Fruit fly (Drosophila melanogaster) whole organism, wandering third instar larva: ENCODE results near the gene Syp.

ENCODE experiments used
- Abd-B ChIP-seq: fragments of >200 bp; optimal IDR thresholded peaks from 2 replicates; lab custom pipeline; 2017; ENCODE audit warnings: missing biosample characterization, missing genetic modification characterization
- CG32264 ChIP-seq: fragments of 200-800 bp; sonication (Bioruptor generic); optimal IDR thresholded peaks from 2 replicates; lab custom pipeline; 2016; ENCODE audit warnings: missing biosample characterization, missing genetic modification characterization
- CG9705 ChIP-seq: fragments of 200-800 bp; sonication (Bioruptor generic); optimal IDR thresholded peaks from 2 replicates; lab custom pipeline; 2018; ENCODE audit warnings: missing biosample characterization, mild to moderate bottlenecking, missing genetic modification characterization
- CrebA ChIP-seq: fragments of 200-800 bp; sonication (Bioruptor generic); optimal IDR thresholded peaks from 2 replicates; lab custom pipeline; 2016; ENCODE audit warnings: missing biosample characterization, mild to moderate bottlenecking, missing genetic modification characterization, borderline replicate concordance
- Dfd ChIP-seq: fragments of >200 bp; optimal IDR thresholded peaks from 2 replicates; lab custom pipeline; 2017; ENCODE audit warnings: missing biosample characterization, missing genetic modification characterization
- Dif ChIP-seq: fragments of 200-275, 200-300 bp; sonication (Bioruptor generic); optimal IDR thresholded peaks from 2 replicates; lab custom pipeline; 2018; ENCODE audit warnings: missing biosample characterization, missing genetic modification characterization; ENCODE audit not compliant: partially characterized antibody
- GATAd ChIP-seq: sonication (Bioruptor generic); optimal IDR thresholded peaks from 2 replicates; lab custom pipeline; 2016; ENCODE audit warnings: missing biosample characterization, missing genetic modification characterization
- HLH106 ChIP-seq: fragments of 200-800 bp; optimal IDR thresholded peaks from 3 replicates; lab custom pipeline; 2019; ENCODE audit warnings: missing biosample characterization, mild to moderate bottlenecking, missing genetic modification characterization, moderate library complexity
- Hnf4 ChIP-seq: fragments of 200-800 bp; sonication (Bioruptor generic); optimal IDR thresholded peaks from 2 replicates; lab custom pipeline; 2016; ENCODE audit warnings: missing biosample characterization, mild to moderate bottlenecking, missing genetic modification characterization
- Hr78 ChIP-seq: fragments of >200 bp; optimal IDR thresholded peaks from 2 replicates; lab custom pipeline; 2017; ENCODE audit warnings: missing biosample characterization, missing genetic modification characterization
- Hr83 ChIP-seq: fragments of 200-300 bp; sonication (Bioruptor generic); optimal IDR thresholded peaks from 2 replicates; lab custom pipeline; 2016; ENCODE audit warnings: missing biosample characterization, mild to moderate bottlenecking, missing genetic modification characterization, moderate library complexity; ENCODE audit not compliant: poor library complexity, severe bottlenecking
- Jra ChIP-seq: sonication (Bioruptor generic); optimal IDR thresholded peaks from 2 replicates; lab custom pipeline; 2016; ENCODE audit warnings: missing biosample characterization, missing genetic modification characterization
- Mio ChIP-seq: sonication (Bioruptor generic); optimal IDR thresholded peaks from 2 replicates; lab custom pipeline; 2016; ENCODE audit warnings: missing biosample characterization, missing genetic modification characterization
- Myc ChIP-seq: fragments of >200 bp; optimal IDR thresholded peaks from 2 replicates; lab custom pipeline; 2017
- N ChIP-seq: fragments of >200 bp; optimal IDR thresholded peaks from 2 replicates; lab custom pipeline; 2018; ENCODE audit warnings: missing biosample characterization, missing external identifiers, missing genetic modification characterization
- OdsH ChIP-seq: fragments of 200-800 bp; sonication (Bioruptor generic); optimal IDR thresholded peaks from 2 replicates; lab custom pipeline; 2016; ENCODE audit warnings: missing biosample characterization, mild to moderate bottlenecking, missing genetic modification characterization
- Rel ChIP-seq, 2 experiments: fragments of 200-800 bp; sonication (Bioruptor generic) in 1 of 2; optimal IDR thresholded peaks; 2 replicates in 1 of 2; 3 replicates in 1 of 2; lab custom pipeline; 2016 to 2019; ENCODE audit warnings: mild to moderate bottlenecking in 2 of 2, missing biosample characterization in 2 of 2, missing genetic modification characterization in 2 of 2, moderate library complexity in 1 of 2
- Sp1 ChIP-seq: fragments of 200-800 bp; sonication (Bioruptor generic); optimal IDR thresholded peaks from 3 replicates; lab custom pipeline; 2019; ENCODE audit warnings: missing biosample characterization, mild to moderate bottlenecking, missing genetic modification characterization, moderate library complexity
- Vsx2 ChIP-seq: fragments of 200-300, 225-300 bp; sonication (Bioruptor generic); optimal IDR thresholded peaks from 2 replicates; lab custom pipeline; 2018; ENCODE audit warnings: missing biosample characterization, missing genetic modification characterization; ENCODE audit not compliant: partially characterized antibody
- br ChIP-seq: fragments of 200-800 bp; sonication (Bioruptor generic); optimal IDR thresholded peaks from 2 replicates; lab custom pipeline; 2016; ENCODE audit warnings: missing biosample characterization, missing genetic modification characterization
- brk ChIP-seq: fragments of 200-800 bp; sonication (Bioruptor generic); optimal IDR thresholded peaks from 2 replicates; lab custom pipeline; 2016; ENCODE audit warnings: missing biosample characterization, mild to moderate bottlenecking, missing genetic modification characterization
- dl ChIP-seq, 2 experiments: fragments of 175-275, 200-275 bp in 1 of 2; fragments of 200-275 bp in 1 of 2; sonication (Bioruptor generic); optimal IDR thresholded peaks; lab custom pipeline; 2018; ENCODE audit warnings: mild to moderate bottlenecking in 2 of 2, missing biosample characterization in 2 of 2, missing genetic modification characterization in 2 of 2, moderate library complexity in 2 of 2; ENCODE audit not compliant: partially characterized antibody in 2 of 2, insufficient read depth in 1 of 2
- dmrt93B ChIP-seq: fragments of 200-800 bp; sonication (Bioruptor generic); optimal IDR thresholded peaks from 2 replicates; lab custom pipeline; 2018; ENCODE audit warnings: missing biosample characterization, mild to moderate bottlenecking, missing genetic modification characterization
- dsf ChIP-seq: sonication (Bioruptor generic); optimal IDR thresholded peaks from 2 replicates; lab custom pipeline; 2016; ENCODE audit warnings: missing biosample characterization, missing genetic modification characterization, borderline replicate concordance
- ey ChIP-seq: fragments of 200-800 bp; sonication (Bioruptor generic); optimal IDR thresholded peaks from 2 replicates; lab custom pipeline; 2016; ENCODE audit warnings: missing biosample characterization, missing genetic modification characterization
- foxo ChIP-seq, 2 experiments: fragments of 200-800 bp; sonication (Bioruptor generic); optimal IDR thresholded peaks; 2 replicates in 1 of 2; 3 replicates in 1 of 2; lab custom pipeline; 2016 to 2017; ENCODE audit warnings: missing biosample characterization in 2 of 2, missing genetic modification characterization in 2 of 2
- fru ChIP-seq: fragments of 200-800 bp; sonication (Bioruptor generic); optimal IDR thresholded peaks from 3 replicates; lab custom pipeline; 2016; ENCODE audit warnings: missing biosample characterization, mild to moderate bottlenecking, missing genetic modification characterization
- h ChIP-seq: fragments of 200-800 bp; sonication (Bioruptor generic); optimal IDR thresholded peaks from 3 replicates; lab custom pipeline; 2016; ENCODE audit warnings: missing biosample characterization, mild to moderate bottlenecking, missing genetic modification characterization
- jim ChIP-seq: fragments of 175-275, 200-325 bp; sonication (Bioruptor generic); optimal IDR thresholded peaks from 2 replicates; lab custom pipeline; 2016; ENCODE audit warnings: missing biosample characterization, mild to moderate bottlenecking, missing genetic modification characterization
- lola ChIP-seq: fragments of >200 bp; optimal IDR thresholded peaks from 2 replicates; lab custom pipeline; 2017; ENCODE audit warnings: missing biosample characterization, missing genetic modification characterization
- pan ChIP-seq: fragments of >200 bp; optimal IDR thresholded peaks from 2 replicates; lab custom pipeline; 2017
- psq ChIP-seq: fragments of 200-800 bp; sonication (Bioruptor generic); optimal IDR thresholded peaks from 3 replicates; lab custom pipeline; 2017; ENCODE audit warnings: missing biosample characterization, mild to moderate bottlenecking, missing genetic modification characterization, moderate library complexity
- rgr ChIP-seq: fragments of 200-800 bp; sonication (Bioruptor generic); optimal IDR thresholded peaks from 3 replicates; lab custom pipeline; 2016; ENCODE audit warnings: missing biosample characterization, mild to moderate bottlenecking, missing genetic modification characterization
- sage ChIP-seq: fragments of 200-800 bp; sonication (Bioruptor generic); optimal IDR thresholded peaks from 2 replicates; lab custom pipeline; 2016; ENCODE audit warnings: missing biosample characterization, mild to moderate bottlenecking, missing genetic modification characterization
- sv ChIP-seq: fragments of 200-800 bp; sonication (Bioruptor generic); optimal IDR thresholded peaks from 3 replicates; lab custom pipeline; 2016; ENCODE audit warnings: missing biosample characterization, missing genetic modification characterization
- tai ChIP-seq: sonication (Bioruptor generic); optimal IDR thresholded peaks from 2 replicates; lab custom pipeline; 2016; ENCODE audit warnings: missing biosample characterization, missing genetic modification characterization
- usp ChIP-seq: fragments of >200 bp; optimal IDR thresholded peaks from 2 replicates; lab custom pipeline; 2017; ENCODE audit warnings: missing biosample characterization, missing genetic modification characterization
- woc ChIP-seq: sonication (Bioruptor generic); optimal IDR thresholded peaks from 2 replicates; lab custom pipeline; 2016; ENCODE audit warnings: missing biosample characterization, mild to moderate bottlenecking, missing genetic modification characterization

Gene Syp

dm6 chr3R:20783714-20784435 lies 27.3 kb downstream of the Syp start:
- no peak for TF ChIP-seq lola (GFP tag; lab: Kevin White, UChicago)
- TF ChIP-seq pan (lab: Kevin White, UChicago) = no peak
- peak; percentile 56 for TF ChIP-seq Hnf4 (GFP tag; lab: Kevin White, UChicago)
- peak; percentile 8 for TF ChIP-seq woc (GFP tag; lab: Kevin White, UChicago)
- peak; percentile 24 for TF ChIP-seq Rel (GFP tag; optimal IDR thresholded peaks at IDR 0.05; lab: Kevin White, UChicago)
- TF ChIP-seq Rel (tag; optimal IDR thresholded peaks at IDR 0.05; lab: Kevin White, UChicago) = peak; percentile 72
- TF ChIP-seq sage (GFP tag; lab: Kevin White, UChicago) = peak; percentile 43
- TF ChIP-seq rgr (GFP tag; lab: Kevin White, UChicago) = peak; percentile 65
- peak; percentile 77 for TF ChIP-seq CrebA
- peak; percentile 65 for TF ChIP-seq fru (GFP tag; lab: Kevin White, UChicago)
- TF ChIP-seq CG32264 (GFP tag; lab: Kevin White, UChicago) = peak; percentile 27
- no peak for TF ChIP-seq HLH106 (tag; lab: Kevin White, UChicago)
- no peak for TF ChIP-seq CG9705 (GFP tag; lab: Kevin White, UChicago)
- TF ChIP-seq Mio (GFP tag; lab: Kevin White, UChicago) = no peak
- peak; percentile 81 for TF ChIP-seq Hr83 (GFP tag; lab: Kevin White, UChicago)
- TF ChIP-seq Abd-B (GFP tag; lab: Kevin White, UChicago) = peak; percentile 72
- TF ChIP-seq usp (GFP tag; lab: Kevin White, UChicago) = no peak
- peak; percentile 5 to 73 for TF ChIP-seq foxo (GFP tag; optimal IDR thresholded peaks at IDR 0.05; lab: Kevin White, UChicago)
- TF ChIP-seq psq (GFP tag; lab: Kevin White, UChicago) = peak; percentile 93
- TF ChIP-seq dmrt93B (GFP tag; lab: Kevin White, UChicago) = no peak
- no peak for TF ChIP-seq Dfd (GFP tag; lab: Kevin White, UChicago)
- TF ChIP-seq GATAd (GFP tag; lab: Kevin White, UChicago) = peak; percentile 27
- no peak for TF ChIP-seq Myc (lab: Kevin White, UChicago)
- peak; percentile 52 for TF ChIP-seq Sp1
- peak; percentile 67 for TF ChIP-seq h (GFP tag; lab: Kevin White, UChicago)
- peak; percentile 44 for TF ChIP-seq Jra (GFP tag; lab: Kevin White, UChicago)
- TF ChIP-seq br (GFP tag; lab: Kevin White, UChicago) = peak; percentile 52
- peak; percentile 65 for TF ChIP-seq Hr78 (GFP tag; lab: Kevin White, UChicago)
- no peak for TF ChIP-seq dsf (GFP tag; lab: Kevin White, UChicago)
- TF ChIP-seq brk (GFP tag; lab: Kevin White, UChicago) = no peak
- TF ChIP-seq sv = no peak
- TF ChIP-seq Dif (GFP tag; lab: Kevin White, UChicago) = peak; percentile 68
- TF ChIP-seq Vsx2 = peak; percentile 15
- peak; percentile 32 for TF ChIP-seq ey (GFP tag; lab: Kevin White, UChicago)
- peak in 1 of 2 experiments; percentile 35 for TF ChIP-seq dl (GFP tag; optimal IDR thresholded peaks at IDR 0.05; lab: Kevin White, UChicago; ENCODE audit: insufficient read depth in 1 of 2, partially characterized antibody in 2 of 2)
- TF ChIP-seq N (GFP tag; lab: Kevin White, UChicago) = peak; percentile 86
- peak; percentile 43 for TF ChIP-seq jim (GFP tag; lab: Kevin White, UChicago)
- TF ChIP-seq OdsH (GFP tag; lab: Kevin White, UChicago) = peak; percentile 53
- peak; percentile 20 for TF ChIP-seq tai (GFP tag; lab: Kevin White, UChicago)
